Worm (Caenorhabditis elegans) whole organism, L1 larva: ENCODE measurements around the gene C16D2.3.

Experiments used
- F16B12.6 ChIP-seq: fragments of 150-350 bp; optimal IDR thresholded peaks from 2 replicates; lab custom pipeline; 2014; ENCODE audit warnings: missing biosample characterization, missing genetic modification characterization
- aly-2 ChIP-seq: fragments of 150-350 bp; optimal IDR thresholded peaks from 2 replicates; lab custom pipeline; 2014; ENCODE audit warnings: missing biosample characterization, missing genetic modification characterization
- ceh-90 ChIP-seq: sonication (generic microtip); optimal IDR thresholded peaks from 2 replicates; lab custom pipeline; 2016; ENCODE audit warnings: missing genetic modification characterization, missing compliant biosample characterization
- ces-1 ChIP-seq: fragments of 150-350 bp; optimal IDR thresholded peaks from 2 replicates; lab custom pipeline; 2014; ENCODE audit warnings: missing biosample characterization, missing genetic modification reagents, missing genetic modification characterization
- efl-1 ChIP-seq, 4 experiments: fragments of 150-350 bp; optimal IDR thresholded peaks in 3 of 4; peaks in 1 of 4; 1 replicate in 1 of 4; 2 replicates in 3 of 4; lab custom pipeline; 2014; ENCODE audit warnings: missing biosample characterization in 2 of 4, missing genetic modification characterization in 2 of 4, missing genetic modification reagents in 2 of 4
- egl-13 ChIP-seq: sonication (generic microtip); optimal IDR thresholded peaks from 2 replicates; lab custom pipeline; 2016; ENCODE audit warnings: missing genotype, missing genetic modification reagents, missing genetic modification characterization, missing compliant biosample characterization
- elt-2 ChIP-seq: sonication (generic microtip); optimal IDR thresholded peaks from 2 replicates; lab custom pipeline; 2016; ENCODE audit warnings: missing genetic modification characterization, mild to moderate bottlenecking, inconsistent platforms, missing compliant biosample characterization, missing genetic modification reagents
- fkh-4 ChIP-seq: sonication (generic microtip); optimal IDR thresholded peaks from 2 replicates; lab custom pipeline; 2016; ENCODE audit warnings: missing compliant biosample characterization, missing genetic modification characterization, borderline replicate concordance
- fkh-8 ChIP-seq: sonication (generic microtip); optimal IDR thresholded peaks from 2 replicates; lab custom pipeline; 2016; ENCODE audit warnings: mild to moderate bottlenecking, missing genetic modification characterization, missing compliant biosample characterization
- fos-1 ChIP-seq: fragments of 150-350 bp; optimal IDR thresholded peaks from 2 replicates; lab custom pipeline; 2014; ENCODE audit warnings: missing biosample characterization, missing genetic modification characterization
- hlh-17 ChIP-seq: fragments of 200-800 bp; sonication (Bioruptor generic); optimal IDR thresholded peaks from 2 replicates; lab custom pipeline; 2018; ENCODE audit warnings: missing genetic modification characterization, mild to moderate bottlenecking, missing compliant biosample characterization, moderate library complexity, borderline replicate concordance
- hlh-4 ChIP-seq: sonication (generic microtip); optimal IDR thresholded peaks from 2 replicates; lab custom pipeline; 2016; ENCODE audit warnings: mild to moderate bottlenecking, missing genetic modification characterization, missing compliant biosample characterization
- irx-1 ChIP-seq: sonication (generic microtip); optimal IDR thresholded peaks from 2 replicates; lab custom pipeline; 2016; ENCODE audit warnings: missing genetic modification characterization, missing compliant biosample characterization
- isw-1 ChIP-seq: fragments of 200-800 bp; sonication (Bioruptor generic); IDR thresholded peaks from 2 replicates; pipeline ENCODE4 v1.3.6; 2022; ENCODE audit warnings: missing genetic modification characterization, missing compliant biosample characterization
- lin-39 ChIP-seq: fragments of 150-350 bp; optimal IDR thresholded peaks from 2 replicates; lab custom pipeline; 2014; ENCODE audit warnings: missing biosample characterization, missing genetic modification reagents, missing genetic modification characterization
- lir-3 ChIP-seq: sonication (generic microtip); optimal IDR thresholded peaks from 2 replicates; lab custom pipeline; 2016; ENCODE audit warnings: mild to moderate bottlenecking, missing genetic modification characterization, moderate library complexity, missing compliant biosample characterization; ENCODE audit not compliant: poor library complexity
- lsy-2 ChIP-seq, 2 experiments: fragments of 150-350 bp; optimal IDR thresholded peaks; 2 replicates each; lab custom pipeline; 2014; ENCODE audit warnings: missing biosample characterization in 2 of 2, missing genetic modification characterization in 2 of 2
- mab-9 ChIP-seq: fragments of 200-800 bp; sonication (Bioruptor generic); IDR thresholded peaks from 2 replicates; pipeline ENCODE4 v1.3.6; 2022; ENCODE audit warnings: missing genetic modification reagents, missing genetic modification characterization, missing compliant biosample characterization
- mef-2 ChIP-seq: fragments of 150-350 bp; optimal IDR thresholded peaks from 2 replicates; lab custom pipeline; 2014; ENCODE audit warnings: missing biosample characterization, missing genetic modification characterization
- mep-1 ChIP-seq: fragments of 150-350 bp; optimal IDR thresholded peaks from 2 replicates; lab custom pipeline; 2014; ENCODE audit warnings: missing biosample characterization, missing genetic modification characterization
- nhr-28 ChIP-seq: fragments of 150-350 bp; optimal IDR thresholded peaks from 2 replicates; lab custom pipeline; 2014; ENCODE audit warnings: missing biosample characterization, missing genetic modification characterization
- nhr-47 ChIP-seq: sonication (generic microtip); optimal IDR thresholded peaks from 2 replicates; lab custom pipeline; 2016; ENCODE audit warnings: mild to moderate bottlenecking, missing genetic modification characterization, moderate library complexity, missing compliant biosample characterization
- nhr-85 ChIP-seq: sonication (generic microtip); peaks from one replicate; lab custom pipeline; 2016; ENCODE audit warnings: missing genetic modification characterization, inconsistent platforms, missing compliant biosample characterization
- pax-3 ChIP-seq: fragments of 200-800 bp; sonication (Bioruptor generic); optimal IDR thresholded peaks from 2 replicates; lab custom pipeline; 2018; ENCODE audit warnings: mild to moderate bottlenecking, missing genetic modification characterization, moderate library complexity, missing compliant biosample characterization
- pqm-1 ChIP-seq: sonication (generic microtip); optimal IDR thresholded peaks from 3 replicates; lab custom pipeline; 2017; ENCODE audit warnings: missing biosample characterization, missing genetic modification characterization
- rnt-1 ChIP-seq: sonication (generic microtip); optimal IDR thresholded peaks from 2 replicates; lab custom pipeline; 2016; ENCODE audit warnings: mild to moderate bottlenecking, missing genetic modification characterization, moderate library complexity, missing compliant biosample characterization
- swsn-7 ChIP-seq: sonication (generic microtip); optimal IDR thresholded peaks from 2 replicates; lab custom pipeline; 2016; ENCODE audit warnings: missing genetic modification characterization, missing compliant biosample characterization
- unc-86 ChIP-seq: sonication (generic microtip); optimal IDR thresholded peaks from 2 replicates; lab custom pipeline; 2016; ENCODE audit warnings: missing genetic modification characterization, missing compliant biosample characterization
- vab-15 ChIP-seq: sonication (generic microtip); optimal IDR thresholded peaks from 2 replicates; lab custom pipeline; 2017; ENCODE audit warnings: missing genotype, mild to moderate bottlenecking, missing genetic modification characterization, missing compliant biosample characterization
- xbp-1 ChIP-seq: sonication (generic microtip); optimal IDR thresholded peaks from 2 replicates; lab custom pipeline; 2016; ENCODE audit warnings: missing genetic modification characterization, missing compliant biosample characterization
- zag-1 ChIP-seq: fragments of 150-350 bp; optimal IDR thresholded peaks from 2 replicates; lab custom pipeline; 2014; ENCODE audit warnings: missing biosample characterization, missing genetic modification characterization

C16D2.3 gene

ce11 chrII:9131363-9131762, 6.5 kb upstream of the C16D2.3 start, which contains the start of gene C16D2.1:
Gene C16D2.1 (plus strand): TSS chrII:9131663.
- TF ChIP-seq unc-86 (no peak), vab-15 (no peak), xbp-1 (no peak), ces-1 (GFP tag; lab: Kevin White, UChicago) (no peak), elt-2 (tag; lab: Kevin White, UChicago) (no peak), pqm-1 (no peak), nhr-85 (tag; lab: Kevin White, UChicago) (no peak), hlh-17 (GFP tag; lab: Kevin White, UChicago) (no peak), egl-13 (tag; lab: Kevin White, UChicago) (no peak), isw-1 (GFP tag; lab: Robert Waterston, UW) (no peak), mef-2 (no peak), mep-1 (tag; lab: Kevin White, UChicago) (no peak), swsn-7 (no peak), nhr-28 (no peak)

DNA sequence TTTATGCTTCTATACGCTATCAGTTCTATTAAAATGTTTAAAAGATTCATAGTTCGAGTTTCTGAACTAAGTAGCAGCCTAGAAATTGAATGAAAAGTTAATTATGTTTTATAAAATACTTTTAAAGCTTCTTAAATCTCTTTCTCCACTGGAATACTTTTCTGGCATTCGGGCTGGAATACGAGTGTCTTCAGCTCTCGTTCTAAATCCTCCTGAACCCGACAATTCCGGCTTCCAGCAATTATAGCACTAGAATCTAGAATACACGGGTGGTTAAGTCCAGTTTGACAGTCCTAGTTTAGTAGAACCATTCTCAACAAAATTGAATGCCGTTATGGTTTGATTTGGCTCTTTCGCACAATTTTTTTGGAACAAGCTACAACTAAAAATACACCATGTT, 5.6 kb upstream of the C16D2.3 start:
- TF ChIP-seq fkh-8 (tag; lab: Kevin White, UChicago) = no peak
- no peak for TF ChIP-seq ceh-90
- TF ChIP-seq F16B12.6 (tag; lab: Kevin White, UChicago) = no peak
- no peak for TF ChIP-seq fkh-4
- no peak for TF ChIP-seq zag-1
- no peak for TF ChIP-seq nhr-28
- no peak for TF ChIP-seq swsn-7
- TF ChIP-seq mab-9 = no peak
- TF ChIP-seq xbp-1 = no peak
- no peak for TF ChIP-seq aly-2
- no peak for TF ChIP-seq fos-1 (tag; lab: Kevin White, UChicago)

DNA sequence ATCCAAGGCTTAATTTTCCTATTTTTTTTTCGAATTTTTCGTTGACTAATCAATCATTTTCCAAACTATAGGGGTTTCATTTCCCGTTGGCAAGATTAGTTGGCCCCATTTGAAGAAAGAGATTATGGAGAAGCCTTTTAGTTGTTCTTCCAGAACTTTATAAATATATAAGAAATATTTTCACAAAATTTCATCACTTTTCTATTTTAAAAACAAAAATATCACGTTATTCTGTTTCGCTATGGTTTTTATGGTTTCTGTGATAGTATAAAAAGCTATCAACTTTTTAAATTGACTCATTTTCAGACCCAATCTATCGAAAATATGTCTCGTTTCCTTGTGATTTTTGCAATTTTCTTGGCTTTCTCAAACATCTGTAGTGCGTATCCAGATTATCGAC, 2.0 kb upstream of the C16D2.3 start, which contains the start of gene nlp-78:
TSS of gene nlp-78 (plus strand) at position 301 of the 400 bp plus-strand sequence.
- TF ChIP-seq swsn-7 = no peak
- no peak for TF ChIP-seq isw-1 (GFP tag; lab: Robert Waterston, UW)
- TF ChIP-seq lir-3 (tag; lab: Kevin White, UChicago) = no peak
- no peak for TF ChIP-seq rnt-1 (tag; lab: Kevin White, UChicago)
- TF ChIP-seq fkh-8 (tag; lab: Kevin White, UChicago) = no peak

ce11 chrII:9139172-9139700, 1.3 kb downstream of the C16D2.3 start, which contains the start of gene Y9C2UA.1:
Gene Y9C2UA.1 (plus strand): TSS chrII:9139650.
- peak; percentile 90 for TF ChIP-seq hlh-4 (tag; lab: Kevin White, UChicago)
- peak; percentile 29 for TF ChIP-seq fkh-8 (tag; lab: Kevin White, UChicago)
- TF ChIP-seq nhr-47 = peak; percentile 21
- TF ChIP-seq rnt-1 (tag; lab: Kevin White, UChicago) = no peak

ce11 chrII:9141110-9141509, 3.2 kb downstream of the C16D2.3 start:
- no peak for TF ChIP-seq lin-39 (tag; lab: Kevin White, UChicago)
- no peak for TF ChIP-seq pax-3
- no peak for TF ChIP-seq lsy-2 (tag; optimal IDR thresholded peaks at IDR 0.05; lab: Kevin White, UChicago)
- TF ChIP-seq mab-9 = no peak
- peak; percentile 57 for TF ChIP-seq fkh-8 (tag; lab: Kevin White, UChicago)

ce11 chrII:9143795-9144194, 5.9 kb downstream of the C16D2.3 start:
- no peak for TF ChIP-seq irx-1 (tag; lab: Kevin White, UChicago)
- no peak for TF ChIP-seq efl-1 (optimal IDR thresholded peaks at IDR 0.05; lab: Kevin White, UChicago)
- peak in 1 of 2 experiments; percentile 15 for TF ChIP-seq efl-1 (GFP tag; optimal IDR thresholded peaks at IDR 0.05 in 1 of 2; lab: Kevin White, UChicago)
